ENCODE assay signal across 1 worm cellular context in genomic region chrV:6505339-6505811, ce11.
A peak's percentile ranks its signal among the peaks of the same experiment; 100 is the strongest.
TF ChIP-seq lines count a peak whose summit lies in the region.

Gene W01A11.7 (minus strand): TSS chrV:6505389.

TF ChIP-seq in whole organism, L1 larva, 84 proteins besides CTCF, POLR2A, EP300 and RAD21 (continued from another document):
- TF ChIP-seq jun-1 (tag; optimal IDR thresholded peaks at IDR 0.05; lab: Kevin White, UChicago) (no peak), unc-30 (tag; optimal IDR thresholded peaks at IDR 0.05; lab: Kevin White, UChicago) (no peak), nhr-71 (tag; optimal IDR thresholded peaks at IDR 0.05; lab: Kevin White, UChicago) (peak; percentile 90), hlh-4 (tag; optimal IDR thresholded peaks at IDR 0.05; lab: Kevin White, UChicago) (no peak), fos-1 (tag; optimal IDR thresholded peaks at IDR 0.05; lab: Kevin White, UChicago) (no peak), fkh-8 (tag; optimal IDR thresholded peaks at IDR 0.05; lab: Kevin White, UChicago) (no peak), snu-23 (GFP tag; optimal IDR thresholded peaks at IDR 0.05; lab: Kevin White, UChicago) (peak; percentile 84), nhr-84 (tag; optimal IDR thresholded peaks at IDR 0.05; lab: Kevin White, UChicago) (no peak), F16B12.6 (tag; optimal IDR thresholded peaks at IDR 0.05; lab: Kevin White, UChicago) (no peak), nhr-28 (tag; optimal IDR thresholded peaks at IDR 0.05; lab: Kevin White, UChicago) (no peak), C16A3.4 (tag; optimal IDR thresholded peaks at IDR 0.05; lab: Kevin White, UChicago) (no peak), ztf-11 (tag; optimal IDR thresholded peaks at IDR 0.05; lab: Kevin White, UChicago) (no peak), ceh-90 (tag; optimal IDR thresholded peaks at IDR 0.05; lab: Kevin White, UChicago) (no peak), fkh-10 (GFP tag; optimal IDR thresholded peaks at IDR 0.05; lab: Kevin White, UChicago) (no peak), ceh-8 (GFP tag; optimal IDR thresholded peaks at IDR 0.05; lab: Kevin White, UChicago) (no peak), pqm-1 (tag; optimal IDR thresholded peaks at IDR 0.05; lab: Kevin White, UChicago) (no peak), nhr-11 (tag; optimal IDR thresholded peaks at IDR 0.05; lab: Kevin White, UChicago) (no peak), nhr-19 (GFP tag; conservative IDR thresholded peaks at IDR 0.05; lab: Robert Waterston, UW) (peak; percentile 69), C34B4.2 (tag; optimal IDR thresholded peaks at IDR 0.05; lab: Kevin White, UChicago) (no peak), hpl-2 (GFP tag; optimal IDR thresholded peaks at IDR 0.05; lab: Kevin White, UChicago) (no peak), lin-39 (tag; optimal IDR thresholded peaks at IDR 0.05; lab: Kevin White, UChicago) (no peak), tlp-1 (tag; optimal IDR thresholded peaks at IDR 0.05; lab: Kevin White, UChicago) (no peak), grh-1 (GFP tag; IDR thresholded peaks at IDR 0.05; lab: Robert Waterston, UW) (peak; percentile 64), C04F5.9 (tag; optimal IDR thresholded peaks at IDR 0.05; lab: Kevin White, UChicago) (no peak), ztf-4 (tag; optimal IDR thresholded peaks at IDR 0.05; lab: Kevin White, UChicago) (no peak), lin-15B (tag; optimal IDR thresholded peaks at IDR 0.05; lab: Kevin White, UChicago) (no peak), nhr-47 (tag; optimal IDR thresholded peaks at IDR 0.05; lab: Kevin White, UChicago) (peak; percentile 45), irx-1 (tag; optimal IDR thresholded peaks at IDR 0.05; lab: Kevin White, UChicago) (no peak), isw-1 (GFP tag; IDR thresholded peaks at IDR 0.05; lab: Robert Waterston, UW) (no peak), xbp-1 (tag; optimal IDR thresholded peaks at IDR 0.05; lab: Kevin White, UChicago) (no peak), lir-3 (tag; optimal IDR thresholded peaks at IDR 0.05; lab: Kevin White, UChicago; ENCODE audit: poor library complexity) (peak; percentile 13), rnt-1 (tag; optimal IDR thresholded peaks at IDR 0.05; lab: Kevin White, UChicago) (no peak), efl-1 (optimal IDR thresholded peaks at IDR 0.05; lab: Kevin White, UChicago) (peak in 1 of 2 experiments; percentile 9), efl-1 (GFP tag; optimal IDR thresholded peaks at IDR 0.05 in 1 of 2; lab: Kevin White, UChicago) (peak in 1 of 2 experiments; percentile 92), aly-2 (tag; optimal IDR thresholded peaks at IDR 0.05; lab: Kevin White, UChicago) (no peak), nhr-12 (tag; optimal IDR thresholded peaks at IDR 0.05; lab: Kevin White, UChicago) (no peak), mdl-1 (tag; optimal IDR thresholded peaks at IDR 0.05; lab: Kevin White, UChicago) (peak in 1 of 2 experiments; percentile 83), skn-1 (tag; optimal IDR thresholded peaks at IDR 0.05; lab: Kevin White, UChicago) (no peak), mep-1 (tag; optimal IDR thresholded peaks at IDR 0.05; lab: Kevin White, UChicago) (peak; percentile 52), zag-1 (tag; optimal IDR thresholded peaks at IDR 0.05; lab: Kevin White, UChicago) (no peak), egl-13 (tag; optimal IDR thresholded peaks at IDR 0.05; lab: Kevin White, UChicago) (no peak), Y116A8C.19 (tag; optimal IDR thresholded peaks at IDR 0.05; lab: Kevin White, UChicago; ENCODE audit: borderline replicate concordance) (no peak), dsc-1 (tag; optimal IDR thresholded peaks at IDR 0.05; lab: Kevin White, UChicago) (no peak), nhr-90 (tag; optimal IDR thresholded peaks at IDR 0.05; lab: Kevin White, UChicago; ENCODE audit: poor library complexity) (peak; percentile 82), ceh-63 (GFP tag; optimal IDR thresholded peaks at IDR 0.05; lab: Kevin White, UChicago) (no peak), fkh-4 (tag; optimal IDR thresholded peaks at IDR 0.05; lab: Kevin White, UChicago; ENCODE audit: borderline replicate concordance) (no peak), nhr-77 (tag; optimal IDR thresholded peaks at IDR 0.05; lab: Kevin White, UChicago) (no peak), nhr-85 (tag; lab: Kevin White, UChicago) (peak; percentile 99), swsn-7 (tag; optimal IDR thresholded peaks at IDR 0.05; lab: Kevin White, UChicago) (no peak), vab-15 (tag; optimal IDR thresholded peaks at IDR 0.05; lab: Kevin White, UChicago) (peak; percentile 16), sptf-1 (tag; optimal IDR thresholded peaks at IDR 0.05; lab: Kevin White, UChicago) (no peak), zip-4 (GFP tag; optimal IDR thresholded peaks at IDR 0.05; lab: Kevin White, UChicago) (no peak), lin-35 (GFP tag; optimal IDR thresholded peaks at IDR 0.05; lab: Kevin White, UChicago) (peak in 1 of 2 experiments; percentile 63), snpc-4 (tag; optimal IDR thresholded peaks at IDR 0.05; lab: Kevin White, UChicago) (no peak), nhr-76 (tag; optimal IDR thresholded peaks at IDR 0.05; lab: Kevin White, UChicago) (no peak), aha-1 (tag; optimal IDR thresholded peaks at IDR 0.05; lab: Kevin White, UChicago) (no peak), hlh-17 (GFP tag; optimal IDR thresholded peaks at IDR 0.05; lab: Kevin White, UChicago; ENCODE audit: borderline replicate concordance) (no peak), blmp-1 (tag; optimal IDR thresholded peaks at IDR 0.05; lab: Kevin White, UChicago) (peak; percentile 85), nhr-237 (tag; optimal IDR thresholded peaks at IDR 0.05; lab: Kevin White, UChicago) (no peak), elt-3 (tag; optimal IDR thresholded peaks at IDR 0.05; lab: Kevin White, UChicago) (peak in 4 of 6 experiments; percentile 74 to 91 (median 82)), ceh-82 (tag; optimal IDR thresholded peaks at IDR 0.05; lab: Kevin White, UChicago) (peak in 1 of 3 experiments; percentile 10), unc-98 (GFP tag; IDR thresholded peaks at IDR 0.05; lab: Robert Waterston, UW) (no peak)
TF ChIP-seq in whole organism, L1 larva: peak in this region for 22.
